Fruit fly (Drosophila melanogaster): Measurements from ENCODE around the gene Gmppb.

- TF ChIP-seq pan (optimal IDR thresholded peaks at IDR 0.05) = no peak
- TF ChIP-seq usp (GFP tag; optimal IDR thresholded peaks at IDR 0.05) = no peak
Observed at dm6 chr3R:4825188-4825587, 13.9 kb downstream of the Gmppb start.
